Fruit fly (Drosophila melanogaster) whole organism, embryonic: ENCODE results near the gene CG6415.
A peak's percentile ranks its signal among the peaks of the same experiment; 100 is the strongest.

Experiments used
- Ada2b ChIP-seq: fragments of 200-800 bp; sonication (Bioruptor generic); IDR thresholded peaks from 2 replicates; pipeline ENCODE4 v1.3.6; 2022; ENCODE audit warnings: missing biosample characterization, missing genetic modification characterization
- CG1024 ChIP-seq: fragments of 200-800 bp; sonication (Bioruptor generic); IDR thresholded peaks from 2 replicates; pipeline ENCODE4 v1.3.6; 2022; ENCODE audit warnings: missing biosample characterization, missing genetic modification characterization
- CG10267 ChIP-seq: fragments of 200-800 bp; sonication (Bioruptor generic); optimal IDR thresholded peaks from 2 replicates; lab custom pipeline; 2018; ENCODE audit warnings: missing biosample characterization, mild to moderate bottlenecking, missing genetic modification characterization, moderate library complexity
- CG12391 ChIP-seq: fragments of 200-800 bp; sonication (Bioruptor generic); optimal IDR thresholded peaks from 3 replicates; lab custom pipeline; 2018; ENCODE audit warnings: missing biosample characterization, mild to moderate bottlenecking, missing genetic modification characterization, moderate library complexity
- CG13287 ChIP-seq: fragments of 200-800 bp; sonication (Bioruptor generic); IDR thresholded peaks from 2 replicates; pipeline ENCODE4 v1.3.6; 2022; ENCODE audit warnings: missing biosample characterization, missing genetic modification characterization; ENCODE audit not compliant: partially characterized antibody
- CG13424 ChIP-seq: fragments of 200-800 bp; sonication (Bioruptor generic); optimal IDR thresholded peaks from 2 replicates; lab custom pipeline; 2019; ENCODE audit warnings: missing biosample characterization, mild to moderate bottlenecking, missing genetic modification characterization, moderate library complexity
- CG14710 ChIP-seq: fragments of 200-800 bp; sonication (Bioruptor generic); optimal IDR thresholded peaks from 3 replicates; lab custom pipeline; 2019; ENCODE audit warnings: missing biosample characterization, mild to moderate bottlenecking, missing genetic modification characterization, moderate library complexity
- CG15514 ChIP-seq: fragments of 200-800 bp; sonication (Bioruptor generic); optimal IDR thresholded peaks from 3 replicates; lab custom pipeline; 2017; ENCODE audit warnings: missing biosample characterization, missing genetic modification characterization, mild to moderate bottlenecking, moderate library complexity, missing genetic modification reagents
- CG16779 ChIP-seq: fragments of 200-800 bp; sonication (Bioruptor generic); IDR thresholded peaks from 2 replicates; pipeline ENCODE4 v1.3.6; 2022; ENCODE audit warnings: missing biosample characterization, missing genetic modification characterization
- CG17328 ChIP-seq: fragments of 200-800 bp; sonication (Bioruptor generic); IDR thresholded peaks from 2 replicates; pipeline ENCODE4 v1.3.6; 2022; ENCODE audit warnings: missing biosample characterization, missing genetic modification characterization
- CG17361 ChIP-seq: fragments of 200-800 bp; sonication (Bioruptor generic); IDR thresholded peaks from 3 replicates; pipeline ENCODE4 v1.3.6; 2022; ENCODE audit warnings: missing biosample characterization, missing genetic modification characterization
- CG2116 ChIP-seq: fragments of 200-800 bp; sonication (Bioruptor generic); optimal IDR thresholded peaks from 3 replicates; lab custom pipeline; 2018; ENCODE audit warnings: missing biosample characterization, mild to moderate bottlenecking, missing genetic modification characterization
- CG2875 ChIP-seq: fragments of 200-800 bp; sonication (Bioruptor generic); optimal IDR thresholded peaks from 2 replicates; lab custom pipeline; 2017; ENCODE audit warnings: missing biosample characterization, mild to moderate bottlenecking, missing genetic modification characterization, missing genetic modification reagents
- CG32532 ChIP-seq: fragments of 200-800 bp; sonication (Bioruptor generic); IDR thresholded peaks from 2 replicates; pipeline ENCODE4 v1.3.6; 2022; ENCODE audit warnings: missing biosample characterization, missing genetic modification characterization
- CG3847 ChIP-seq: fragments of 200-800 bp; sonication (Bioruptor generic); IDR thresholded peaks from 2 replicates; pipeline ENCODE4 v1.3.6; 2022; ENCODE audit warnings: missing biosample characterization, missing genetic modification characterization
- CG4820 ChIP-seq: fragments of 200-800 bp; sonication (Bioruptor generic); optimal IDR thresholded peaks from 3 replicates; lab custom pipeline; 2016; ENCODE audit warnings: missing biosample characterization, missing genetic modification characterization
- CG7357 ChIP-seq: fragments of 200-800 bp; sonication (Bioruptor generic); IDR thresholded peaks from 3 replicates; pipeline ENCODE4 v1.3.6; 2022; ENCODE audit warnings: missing biosample characterization, missing genetic modification characterization
- CG7963 ChIP-seq: fragments of 200-800 bp; sonication (Bioruptor generic); IDR thresholded peaks from 3 replicates; pipeline ENCODE4 v1.3.6; 2022; ENCODE audit warnings: missing biosample characterization, missing genetic modification characterization; ENCODE audit not compliant: partially characterized antibody
- CHES-1-like ChIP-seq: fragments of 200-800 bp; sonication (Bioruptor generic); optimal IDR thresholded peaks from 2 replicates; lab custom pipeline; 2016; ENCODE audit warnings: missing biosample characterization, missing genetic modification characterization
- Dp ChIP-seq: fragments of 200-800 bp; sonication (Bioruptor generic); optimal IDR thresholded peaks from 2 replicates; lab custom pipeline; 2018; ENCODE audit warnings: missing biosample characterization, mild to moderate bottlenecking, missing genetic modification characterization, moderate library complexity
- E2f1 ChIP-seq: fragments of 200-800 bp; sonication (Bioruptor generic); IDR thresholded peaks from 2 replicates; pipeline ENCODE4 v1.3.6; 2022; ENCODE audit warnings: missing biosample characterization, missing genetic modification characterization
- E2f2 ChIP-seq: fragments of 200-800 bp; sonication (Bioruptor generic); IDR thresholded peaks from 2 replicates; pipeline ENCODE4 v1.3.6; 2022; ENCODE audit warnings: missing biosample characterization, missing genetic modification characterization
- H15 ChIP-seq: fragments of 200-800 bp; sonication (Bioruptor generic); IDR thresholded peaks from 3 replicates; pipeline ENCODE4 v1.3.6; 2022; ENCODE audit warnings: missing biosample characterization, missing genetic modification characterization
- HmgZ ChIP-seq: fragments of 200-800 bp; sonication (Bioruptor generic); optimal IDR thresholded peaks from 2 replicates; lab custom pipeline; 2018; ENCODE audit warnings: missing biosample characterization, mild to moderate bottlenecking, missing genetic modification characterization
- Hmx ChIP-seq: fragments of 200-800 bp; sonication (Bioruptor generic); optimal IDR thresholded peaks from 2 replicates; lab custom pipeline; 2016; ENCODE audit warnings: missing biosample characterization, missing genetic modification characterization
- Hsf ChIP-seq: fragments of 200-800 bp; sonication (Bioruptor generic); optimal IDR thresholded peaks from 3 replicates; lab custom pipeline; 2016; ENCODE audit warnings: missing biosample characterization, missing genetic modification characterization
- MESR4 ChIP-seq: fragments of 200-800 bp; sonication (Bioruptor generic); optimal IDR thresholded peaks from 2 replicates; lab custom pipeline; 2018; ENCODE audit warnings: missing biosample characterization, mild to moderate bottlenecking, missing genetic modification characterization, moderate library complexity
- NFAT ChIP-seq: fragments of 200-800 bp; sonication (Bioruptor generic); IDR thresholded peaks from 2 replicates; pipeline ENCODE4 v1.3.6; 2022; ENCODE audit warnings: missing biosample characterization, missing genetic modification characterization
- NfI ChIP-seq: fragments of 200-800 bp; sonication (Bioruptor generic); optimal IDR thresholded peaks from 3 replicates; lab custom pipeline; 2018; ENCODE audit warnings: missing biosample characterization, mild to moderate bottlenecking, missing genetic modification characterization, moderate library complexity
- Pdp1 ChIP-seq, 2 experiments: fragments of 200-800 bp; sonication (Bioruptor generic); optimal IDR thresholded peaks; 3 replicates each; lab custom pipeline; 2016; ENCODE audit warnings: missing biosample characterization in 2 of 2, missing genetic modification characterization in 2 of 2, mild to moderate bottlenecking in 1 of 2, moderate library complexity in 1 of 2
- amos ChIP-seq: fragments of 200-800 bp; sonication (Bioruptor generic); IDR thresholded peaks from 2 replicates; pipeline ENCODE4 v1.3.6; 2022; ENCODE audit warnings: missing biosample characterization, missing genetic modification characterization; ENCODE audit not compliant: partially characterized antibody
- aop ChIP-seq: fragments of 200-800 bp; sonication (Bioruptor generic); IDR thresholded peaks from 2 replicates; pipeline ENCODE4 v1.3.6; 2022; ENCODE audit warnings: missing biosample characterization, missing genetic modification characterization
- br ChIP-seq: fragments of >200 bp; optimal IDR thresholded peaks from 2 replicates; lab custom pipeline; 2017
- bsh ChIP-seq, 2 experiments: fragments of 200-800 bp; sonication (Bioruptor generic); optimal IDR thresholded peaks; 2 replicates each; lab custom pipeline; 2017 to 2018; ENCODE audit warnings: mild to moderate bottlenecking in 2 of 2, missing biosample characterization in 2 of 2, missing genetic modification characterization in 2 of 2, moderate library complexity in 1 of 2
- cato ChIP-seq: fragments of 200-800 bp; sonication (Bioruptor generic); optimal IDR thresholded peaks from 2 replicates; lab custom pipeline; 2016; ENCODE audit warnings: missing biosample characterization, missing genetic modification characterization, borderline replicate concordance
- ci ChIP-seq: fragments of 200-800 bp; sonication (Bioruptor generic); IDR thresholded peaks from 3 replicates; pipeline ENCODE4 v1.3.6; 2022; ENCODE audit warnings: missing biosample characterization, missing genetic modification characterization
- fd64A ChIP-seq: fragments of 200-800 bp; sonication (Bioruptor generic); optimal IDR thresholded peaks from 3 replicates; lab custom pipeline; 2018; ENCODE audit warnings: missing biosample characterization, mild to moderate bottlenecking, missing genetic modification characterization
- her ChIP-seq: fragments of 200-800 bp; sonication (Bioruptor generic); optimal IDR thresholded peaks from 2 replicates; lab custom pipeline; 2016; ENCODE audit warnings: missing biosample characterization, missing genetic modification characterization
- ken ChIP-seq: fragments of 200-800 bp; sonication (Bioruptor generic); IDR thresholded peaks from 3 replicates; pipeline ENCODE4 v1.3.6; 2022; ENCODE audit warnings: missing biosample characterization, missing genetic modification characterization
- lilli ChIP-seq: fragments of 200-800 bp; sonication (Bioruptor generic); optimal IDR thresholded peaks from 3 replicates; lab custom pipeline; 2016; ENCODE audit warnings: missing biosample characterization, missing genetic modification characterization
- nmo ChIP-seq: fragments of 200-800 bp; sonication (Bioruptor generic); optimal IDR thresholded peaks from 2 replicates; lab custom pipeline; 2018; ENCODE audit warnings: missing biosample characterization, mild to moderate bottlenecking, missing genetic modification characterization, moderate library complexity
- pan ChIP-seq, 4 experiments: fragments of >200 bp in 3 of 4; fragments of 200-800 bp in 1 of 4; sonication (Bioruptor generic) in 1 of 4; optimal IDR thresholded peaks in 3 of 4; IDR thresholded peaks in 1 of 4; 2 replicates each; pipeline versions ENCODE4 v1.3.6 to Lab custom; 2017 to 2022; ENCODE audit warnings: missing biosample characterization in 2 of 4, missing genetic modification characterization in 2 of 4, mixed read lengths in 1 of 4
- pnt ChIP-seq: fragments of 200-800 bp; sonication (Bioruptor generic); optimal IDR thresholded peaks from 3 replicates; lab custom pipeline; 2016; ENCODE audit warnings: missing biosample characterization, missing genetic modification characterization
- row ChIP-seq: fragments of 200-800 bp; sonication (Bioruptor generic); IDR thresholded peaks from 3 replicates; pipeline ENCODE4 v1.3.6; 2022; ENCODE audit warnings: missing biosample characterization, missing genetic modification characterization
- sens ChIP-seq: fragments of 200-800 bp; sonication (Bioruptor generic); peaks from one replicate; lab custom pipeline; 2016; ENCODE audit warnings: missing biosample characterization, missing genetic modification characterization
- shn ChIP-seq: fragments of 200-800 bp; sonication (Bioruptor generic); optimal IDR thresholded peaks from 3 replicates; lab custom pipeline; 2016; ENCODE audit warnings: missing biosample characterization, missing genetic modification characterization
- slbo ChIP-seq: fragments of 200-800 bp; sonication (Bioruptor generic); IDR thresholded peaks from 2 replicates; pipeline ENCODE4 v1.3.6; 2022; ENCODE audit warnings: missing biosample characterization, missing genetic modification characterization
- trem ChIP-seq: fragments of 200-800 bp; optimal IDR thresholded peaks from 3 replicates; lab custom pipeline; 2019; ENCODE audit warnings: missing biosample characterization, mild to moderate bottlenecking, missing genetic modification characterization, moderate library complexity
- ttk ChIP-seq: fragments of 200-800 bp; sonication (Bioruptor generic); IDR thresholded peaks from 2 replicates; pipeline ENCODE4 v2.1.2; 2022; ENCODE audit warnings: missing biosample characterization, missing genetic modification characterization

CG6415 gene

dm6 chr2L:10735923-10736322 lies 32.5 kb downstream of the CG6415 start, which contains the start of gene Nup107 (continued):
- TF ChIP-seq cato (GFP tag; lab: Kevin White, UChicago) (no peak), bsh (GFP tag; optimal IDR thresholded peaks at IDR 0.05; lab: Kevin White, UChicago) (peak in 1 of 2 experiments; percentile 13), lilli (GFP tag; lab: Kevin White, UChicago) (peak; percentile 21), NfI (GFP tag; lab: Kevin White, UChicago) (peak; percentile 29), CG14710 (tag; lab: Kevin White, UChicago) (peak; percentile 28), amos (GFP tag; lab: Robert Waterston, UW) (peak; percentile 28; the same call in 1 of the 2 replicates), CG17361 (GFP tag; lab: Robert Waterston, UW) (peak; percentile 32; the same call in 1 of the 3 replicates), Ada2b (GFP tag; lab: Robert Waterston, UW) (no peak), pan (optimal IDR thresholded peaks at IDR 0.05; lab: Kevin White, UChicago) (no peak), pan (GFP tag; optimal IDR thresholded peaks at IDR 0.05 in 1 of 2, IDR thresholded peaks at IDR 0.05 in 1 of 2) (peak in 1 of 2 experiments; percentile 9), br (lab: Kevin White, UChicago) (no peak), CG3847 (0 out of 2 replicates have a peak, but pooled peaks have one; percentile 25), nmo (GFP tag; lab: Kevin White, UChicago) (peak; percentile 52), CG32532 (GFP tag; lab: Robert Waterston, UW) (0 out of 2 replicates have a peak, but pooled peaks have one; percentile 14), CG7357 (GFP tag; lab: Robert Waterston, UW) (peak; percentile 94), Pdp1 (GFP tag; optimal IDR thresholded peaks at IDR 0.05; lab: Kevin White, UChicago) (peak in 1 of 2 experiments; percentile 52), CG4820 (GFP tag; lab: Kevin White, UChicago) (peak; percentile 9), slbo (GFP tag; lab: Robert Waterston, UW) (peak; percentile 54; the same call in 1 of the 2 replicates), fd64A (GFP tag; lab: Kevin White, UChicago) (no peak), sens (GFP tag; lab: Kevin White, UChicago) (peak; percentile 84), CG13287 (GFP tag; lab: Robert Waterston, UW) (peak; percentile 17; the same call in 1 of the 2 replicates), CG2875 (GFP tag; lab: Kevin White, UChicago) (no peak), Hsf (GFP tag; lab: Kevin White, UChicago) (peak; percentile 18), pnt (peak; percentile 8), HmgZ (peak; percentile 27), Hmx (GFP tag; lab: Kevin White, UChicago) (no peak), CG13424 (tag; lab: Kevin White, UChicago) (peak; percentile 42), ci (GFP tag; lab: Robert Waterston, UW) (no peak), E2f2 (GFP tag; lab: Robert Waterston, UW) (peak; percentile 73), Dp (peak; percentile 61), E2f1 (GFP tag; lab: Robert Waterston, UW) (0 out of 2 replicates have a peak, but pooled peaks have one; percentile 32), ttk (GFP tag; lab: Robert Waterston, UW) (no peak), CG16779 (GFP tag; lab: Robert Waterston, UW) (no peak), CG12391 (tag; lab: Kevin White, UChicago) (peak; percentile 32), CG7963 (GFP tag; lab: Robert Waterston, UW) (no peak), H15 (GFP tag; lab: Robert Waterston, UW) (no peak), MESR4 (GFP tag; lab: Kevin White, UChicago) (peak; percentile 43), shn (peak; percentile 30), CG15514 (GFP tag; lab: Kevin White, UChicago) (peak; percentile 49), NFAT (0 out of 2 replicates have a peak, but pooled peaks have one; percentile 7), her (peak; percentile 8), trem (tag; lab: Kevin White, UChicago) (peak; percentile 36), CHES-1-like (GFP tag; lab: Kevin White, UChicago) (peak; percentile 6), CG1024 (GFP tag; lab: Robert Waterston, UW) (peak; percentile 58; the same call in 1 of the 2 replicates), CG2116 (GFP tag; lab: Kevin White, UChicago) (peak; percentile 19), aop (GFP tag; lab: Robert Waterston, UW) (no peak), row (GFP tag; lab: Robert Waterston, UW) (peak; percentile 77), CG17328 (GFP tag; lab: Robert Waterston, UW) (no peak), ken (peak; percentile 37; the same call in 1 of the 3 replicates), CG10267 (tag; lab: Kevin White, UChicago) (peak; percentile 25)
